Worm (Caenorhabditis elegans) whole organism, L4 larva: ENCODE data around the gene phy-4.

Experiments used
- ZK337.2 ChIP-seq: fragments of 200-800 bp; sonication (Bioruptor generic); IDR thresholded peaks from 2 replicates; pipeline ENCODE4 v1.3.6; 2022; ENCODE audit warnings: missing genetic modification reagents, missing genetic modification characterization, missing compliant biosample characterization
- dve-1 ChIP-seq: sonication (generic microtip); optimal IDR thresholded peaks from 2 replicates; lab custom pipeline; 2017; ENCODE audit warnings: antibody characterized with exemption, mild to moderate bottlenecking, missing genetic modification characterization, missing compliant biosample characterization; ENCODE audit not compliant: insufficient read depth
- mes-2 ChIP-seq: sonication (generic microtip); optimal IDR thresholded peaks from 2 replicates; lab custom pipeline; 2016; ENCODE audit warnings: missing genotype, mild to moderate bottlenecking, missing genetic modification characterization, missing compliant biosample characterization; ENCODE audit not compliant: poor library complexity, severe bottlenecking
- nhr-10 ChIP-seq: fragments of 150-350 bp; optimal IDR thresholded peaks from 2 replicates; lab custom pipeline; 2014; ENCODE audit warnings: missing biosample characterization, missing genetic modification characterization

DNA sequence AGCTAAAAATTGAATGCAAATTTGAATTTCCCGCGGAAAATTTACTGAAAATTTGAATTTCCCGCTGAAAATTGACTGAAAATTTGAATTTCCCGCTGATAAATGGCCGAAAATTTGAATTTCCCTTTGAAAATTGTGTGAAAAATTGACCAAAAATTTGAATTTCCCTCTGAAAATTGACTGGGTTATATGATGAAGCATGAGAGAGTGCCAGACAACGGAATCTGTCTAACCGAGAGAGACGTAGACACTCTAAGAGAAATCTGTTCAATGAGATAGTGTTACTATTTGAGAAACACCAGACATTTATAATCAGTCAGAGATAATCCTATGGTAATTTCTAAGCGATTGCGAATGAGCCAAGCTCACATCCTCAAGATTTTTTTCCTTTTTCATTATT lies 36.1 kb downstream of the phy-4 start:
- TF ChIP-seq nhr-10 (no peak), ZK337.2 (GFP tag; lab: Robert Waterston, UW) (no peak), dve-1 (tag; lab: Kevin White, UChicago) (no peak), mes-2 (no peak)
